Fruit fly (Drosophila melanogaster) whole organism, prepupa: Measurements from ENCODE around the gene CG8833.
A peak's percentile ranks its signal among the peaks of the same experiment; 100 is the strongest.

Experiments used
- Blimp-1 ChIP-seq: fragments of 200-800 bp; sonication (Bioruptor generic); optimal IDR thresholded peaks from 3 replicates; lab custom pipeline; 2017; ENCODE audit warnings: missing biosample characterization, missing genetic modification characterization, mild to moderate bottlenecking, moderate library complexity, missing genetic modification reagents
- CG10631 ChIP-seq: fragments of 200-800 bp; sonication (Bioruptor generic); optimal IDR thresholded peaks from 2 replicates; lab custom pipeline; 2016; ENCODE audit warnings: missing biosample characterization, missing genetic modification characterization
- CG11294 ChIP-seq: fragments of 200-800 bp; sonication (Bioruptor generic); IDR thresholded peaks from 2 replicates; pipeline ENCODE4 v1.3.6; 2022; ENCODE audit warnings: missing biosample characterization, missing genetic modification characterization
- CG11762 ChIP-seq: fragments of 200-800 bp; sonication (Bioruptor generic); optimal IDR thresholded peaks from 3 replicates; lab custom pipeline; 2016; ENCODE audit warnings: missing biosample characterization, missing genetic modification characterization; ENCODE audit not compliant: insufficient read depth
- CG11902 ChIP-seq: fragments of 200-800 bp; sonication (Bioruptor generic); optimal IDR thresholded peaks from 3 replicates; lab custom pipeline; 2016; ENCODE audit warnings: missing biosample characterization, missing genetic modification characterization
- CG15336 ChIP-seq: fragments of 200-800 bp; sonication (Bioruptor generic); IDR thresholded peaks from 2 replicates; pipeline ENCODE4 v1.3.6; 2022; ENCODE audit warnings: missing biosample characterization, missing genetic modification characterization
- CG1621 ChIP-seq: fragments of 200-800 bp; sonication (Bioruptor generic); optimal IDR thresholded peaks from 3 replicates; lab custom pipeline; 2018; ENCODE audit warnings: missing biosample characterization, mild to moderate bottlenecking, missing genetic modification characterization
- CG3032 ChIP-seq: fragments of 200-800 bp; optimal IDR thresholded peaks from 2 replicates; lab custom pipeline; 2019; ENCODE audit warnings: missing biosample characterization, mild to moderate bottlenecking, missing genetic modification characterization, moderate library complexity
- CG32006 ChIP-seq: fragments of 200-800 bp; sonication (Bioruptor generic); optimal IDR thresholded peaks from 3 replicates; lab custom pipeline; 2017; ENCODE audit warnings: missing biosample characterization, mild to moderate bottlenecking, missing genetic modification characterization
- CG3919 ChIP-seq: fragments of 200-800 bp; sonication (Bioruptor generic); optimal IDR thresholded peaks from 3 replicates; lab custom pipeline; 2016; ENCODE audit warnings: missing biosample characterization, missing genetic modification characterization
- CG4318 ChIP-seq: fragments of 200-800 bp; sonication (Bioruptor generic); optimal IDR thresholded peaks from 3 replicates; lab custom pipeline; 2017; ENCODE audit warnings: missing biosample characterization, mild to moderate bottlenecking, missing genetic modification characterization
- CG6163 ChIP-seq: fragments of 200-800 bp; sonication (Bioruptor generic); IDR thresholded peaks from 3 replicates; pipeline ENCODE4 v1.3.6; 2022; ENCODE audit warnings: missing biosample characterization, missing genetic modification characterization
- CG6276 ChIP-seq: fragments of 200-800 bp; sonication (Bioruptor generic); optimal IDR thresholded peaks from 2 replicates; lab custom pipeline; 2017; ENCODE audit warnings: missing biosample characterization, mild to moderate bottlenecking, missing genetic modification characterization
- CG6792 ChIP-seq: fragments of 200-800 bp; sonication (Bioruptor generic); optimal IDR thresholded peaks from 3 replicates; lab custom pipeline; 2016; ENCODE audit warnings: missing biosample characterization, missing genetic modification characterization
- CG8119 ChIP-seq: fragments of 200-800 bp; sonication (Bioruptor generic); IDR thresholded peaks from 3 replicates; pipeline ENCODE4 v1.3.6; 2022; ENCODE audit warnings: missing biosample characterization, missing genetic modification characterization
- CG8632 ChIP-seq: fragments of 200-800 bp; sonication (Bioruptor generic); optimal IDR thresholded peaks from 3 replicates; lab custom pipeline; 2016; ENCODE audit warnings: missing biosample characterization, missing genetic modification characterization
- CG9139 ChIP-seq: fragments of 200-800 bp; sonication (Bioruptor generic); optimal IDR thresholded peaks from 3 replicates; lab custom pipeline; 2017; ENCODE audit warnings: missing biosample characterization, mild to moderate bottlenecking, missing genetic modification characterization
- Eip75B ChIP-seq: fragments of 200-800 bp; sonication (Bioruptor generic); optimal IDR thresholded peaks from 3 replicates; lab custom pipeline; 2016; ENCODE audit warnings: missing biosample characterization, missing genetic modification characterization
- Eip78C ChIP-seq: fragments of 200-800 bp; sonication (Bioruptor generic); peaks from one replicate; lab custom pipeline; 2016; ENCODE audit warnings: missing biosample characterization, missing genetic modification characterization
- Eip93F ChIP-seq: fragments of 200-800 bp; sonication (Bioruptor generic); optimal IDR thresholded peaks from 2 replicates; lab custom pipeline; 2016; ENCODE audit warnings: missing biosample characterization, mild to moderate bottlenecking, missing genetic modification characterization
- Ets21C ChIP-seq: fragments of 200-800 bp; sonication (Bioruptor generic); optimal IDR thresholded peaks from 3 replicates; lab custom pipeline; 2016; ENCODE audit warnings: missing biosample characterization, missing genetic modification characterization
- Ets96B ChIP-seq: fragments of 200-800 bp; optimal IDR thresholded peaks from 2 replicates; lab custom pipeline; 2019; ENCODE audit warnings: missing biosample characterization, mild to moderate bottlenecking, missing genetic modification characterization, moderate library complexity
- Gug ChIP-seq: fragments of 200-800 bp; sonication (Bioruptor generic); IDR thresholded peaks from 2 replicates; pipeline ENCODE4 v1.3.6; 2022; ENCODE audit warnings: missing biosample characterization, missing genetic modification characterization
- Hr38 ChIP-seq: sonication (Bioruptor generic); optimal IDR thresholded peaks from 2 replicates; lab custom pipeline; 2016; ENCODE audit warnings: missing biosample characterization, missing genetic modification characterization
- Hr39 ChIP-seq: fragments of 200-800 bp; sonication (Bioruptor generic); optimal IDR thresholded peaks from 2 replicates; lab custom pipeline; 2016; ENCODE audit warnings: missing biosample characterization, missing genetic modification characterization
- Hr4 ChIP-seq: fragments of 200-800 bp; sonication (Bioruptor generic); optimal IDR thresholded peaks from 3 replicates; lab custom pipeline; 2016; ENCODE audit warnings: missing biosample characterization, missing genetic modification characterization
- Lpt ChIP-seq: fragments of 200-800 bp; sonication (Bioruptor generic); optimal IDR thresholded peaks from 3 replicates; lab custom pipeline; 2016; ENCODE audit warnings: missing biosample characterization, missing genetic modification characterization
- Met ChIP-seq: fragments of 200-800 bp; sonication (Bioruptor generic); optimal IDR thresholded peaks from 3 replicates; lab custom pipeline; 2016; ENCODE audit warnings: missing biosample characterization, missing genetic modification characterization
- Sox102F ChIP-seq: fragments of 200-800 bp; sonication (Bioruptor generic); optimal IDR thresholded peaks from 2 replicates; lab custom pipeline; 2016; ENCODE audit warnings: missing biosample characterization, mild to moderate bottlenecking, missing genetic modification characterization
- Sox14 ChIP-seq: fragments of 200-800 bp; sonication (Bioruptor generic); optimal IDR thresholded peaks from 3 replicates; lab custom pipeline; 2016; ENCODE audit warnings: missing biosample characterization, missing genetic modification characterization
- acj6 ChIP-seq: fragments of 200-800 bp; sonication (Bioruptor generic); optimal IDR thresholded peaks from 3 replicates; lab custom pipeline; 2016; ENCODE audit warnings: missing biosample characterization, missing genetic modification characterization
- cyc ChIP-seq: fragments of 200-800 bp; sonication (Bioruptor generic); optimal IDR thresholded peaks from 3 replicates; lab custom pipeline; 2016; ENCODE audit warnings: missing biosample characterization, missing genetic modification characterization
- dac ChIP-seq: fragments of 200-800 bp; sonication (Bioruptor generic); optimal IDR thresholded peaks from 2 replicates; lab custom pipeline; 2017; ENCODE audit warnings: missing biosample characterization, mild to moderate bottlenecking, missing genetic modification characterization
- dsx ChIP-seq: fragments of 200-800 bp; optimal IDR thresholded peaks from 3 replicates; lab custom pipeline; 2019; ENCODE audit warnings: missing biosample characterization, mild to moderate bottlenecking, missing genetic modification characterization, moderate library complexity; ENCODE audit not compliant: poor library complexity, severe bottlenecking
- eg ChIP-seq: fragments of 200-800 bp; sonication (Bioruptor generic); IDR thresholded peaks from 3 replicates; pipeline ENCODE4 v1.3.6; 2022; ENCODE audit warnings: missing biosample characterization, missing genetic modification characterization
- esn ChIP-seq: fragments of 200-800 bp; sonication (Bioruptor generic); optimal IDR thresholded peaks from 2 replicates; lab custom pipeline; 2016; ENCODE audit warnings: missing biosample characterization, mild to moderate bottlenecking, missing genetic modification characterization, moderate library complexity
- fd59A ChIP-seq: fragments of 200-800 bp; sonication (Bioruptor generic); optimal IDR thresholded peaks from 2 replicates; lab custom pipeline; 2017; ENCODE audit warnings: missing biosample characterization, mild to moderate bottlenecking, missing genetic modification characterization, missing genetic modification reagents
- fd85E ChIP-seq: fragments of 200-800 bp; sonication (Bioruptor generic); optimal IDR thresholded peaks from 3 replicates; lab custom pipeline; 2016; ENCODE audit warnings: missing biosample characterization, missing genetic modification characterization
- fkh ChIP-seq: fragments of 200-800 bp; sonication (Bioruptor generic); optimal IDR thresholded peaks from 3 replicates; lab custom pipeline; 2017; ENCODE audit warnings: missing biosample characterization, mild to moderate bottlenecking, missing genetic modification characterization, moderate library complexity
- lz ChIP-seq: fragments of 200-800 bp; sonication (Bioruptor generic); optimal IDR thresholded peaks from 3 replicates; lab custom pipeline; 2016; ENCODE audit warnings: missing biosample characterization, missing genetic modification characterization
- salr ChIP-seq, 2 experiments: fragments of 200-800 bp; sonication (Bioruptor generic); optimal IDR thresholded peaks; 3 replicates each; lab custom pipeline; 2016 to 2018; ENCODE audit warnings: missing biosample characterization in 2 of 2, missing genetic modification characterization in 2 of 2, mild to moderate bottlenecking in 1 of 2
- spab ChIP-seq: fragments of 200-800 bp; sonication (Bioruptor generic); optimal IDR thresholded peaks from 2 replicates; lab custom pipeline; 2017; ENCODE audit warnings: missing biosample characterization, mild to moderate bottlenecking, missing genetic modification characterization, missing genetic modification reagents
- svp ChIP-seq: fragments of 200-800 bp; sonication (Bioruptor generic); peaks from one replicate; lab custom pipeline; 2016; ENCODE audit warnings: missing biosample characterization, missing genetic modification characterization
- topi ChIP-seq: fragments of 200-800 bp; sonication (Bioruptor generic); optimal IDR thresholded peaks from 3 replicates; lab custom pipeline; 2016; ENCODE audit warnings: missing biosample characterization, missing genetic modification characterization
- vri ChIP-seq: fragments of 200-800 bp; sonication (Bioruptor generic); optimal IDR thresholded peaks from 3 replicates; lab custom pipeline; 2016; ENCODE audit warnings: missing biosample characterization, mild to moderate bottlenecking, missing genetic modification characterization

The CG8833 gene

DNA sequence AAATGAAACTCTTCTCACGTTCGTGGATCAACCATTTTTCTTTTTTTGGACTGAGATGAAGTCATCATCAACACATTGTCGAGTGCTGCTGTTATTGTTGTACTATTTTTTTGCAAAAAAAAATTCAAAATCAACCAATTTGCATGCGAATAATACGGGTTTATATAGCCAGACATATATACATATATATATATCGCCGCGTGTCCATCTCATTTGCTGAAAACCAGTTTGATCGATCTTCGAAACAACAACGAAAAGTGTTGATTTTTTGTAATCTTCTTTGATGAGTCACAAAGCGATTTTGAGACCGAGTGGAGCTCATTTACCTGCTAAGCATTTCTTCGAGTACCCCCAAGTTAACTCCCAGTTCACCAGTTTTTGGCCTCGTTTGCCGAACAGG is 17.2 kb upstream of the CG8833 start:
- TF ChIP-seq CG9139 (no peak), CG3919 (GFP tag; lab: Kevin White, UChicago) (no peak), Ets21C (no peak), CG11902 (GFP tag; lab: Kevin White, UChicago) (no peak), Blimp-1 (no peak), Eip78C (GFP tag; lab: Kevin White, UChicago) (peak; percentile 7), CG10631 (GFP tag; lab: Kevin White, UChicago) (no peak), dac (no peak), CG6276 (GFP tag; lab: Kevin White, UChicago) (no peak)
- TF ChIP-seq, all 60 proteins: peak for 1

dm6 chr3L:13939151-13939499 is 10.3 kb upstream of the CG8833 start, which contains the start of gene CG32137:
Gene CG32137, plus strand, starts transcription at chr3L:13939250.
- TF ChIP-seq Eip78C (GFP tag; lab: Kevin White, UChicago) (no peak), CG10631 (GFP tag; lab: Kevin White, UChicago) (no peak), Ets96B (tag; lab: Kevin White, UChicago) (no peak), Blimp-1 (no peak), CG11762 (GFP tag; lab: Kevin White, UChicago) (no peak), CG9139 (no peak), Met (GFP tag; lab: Kevin White, UChicago) (no peak), Hr38 (GFP tag; lab: Kevin White, UChicago) (no peak), CG8632 (GFP tag; lab: Kevin White, UChicago) (no peak), dsx (GFP tag; lab: Kevin White, UChicago) (no peak), Hr4 (GFP tag; lab: Kevin White, UChicago) (no peak), vri (GFP tag; lab: Kevin White, UChicago) (no peak), CG11294 (GFP tag; lab: Robert Waterston, UW) (no peak), CG11902 (GFP tag; lab: Kevin White, UChicago) (no peak), CG4318 (GFP tag; lab: Kevin White, UChicago) (no peak), lz (GFP tag; lab: Kevin White, UChicago) (no peak), spab (no peak), Hr39 (GFP tag; lab: Kevin White, UChicago) (no peak), CG6792 (GFP tag; lab: Kevin White, UChicago) (no peak), cyc (GFP tag; lab: Kevin White, UChicago) (no peak)

- TF ChIP-seq CG3919 (GFP tag; lab: Kevin White, UChicago) (peak; percentile 96), esn (GFP tag; lab: Kevin White, UChicago) (peak; percentile 98), acj6 (GFP tag; lab: Kevin White, UChicago) (peak; percentile 96), cyc (GFP tag; lab: Kevin White, UChicago) (peak; percentile 96), Sox102F (GFP tag; lab: Kevin White, UChicago) (peak; percentile 94), svp (GFP tag; lab: Kevin White, UChicago) (peak; percentile 98), Sox14 (GFP tag; lab: Kevin White, UChicago) (peak; percentile 97), fkh (GFP tag; lab: Kevin White, UChicago) (peak; percentile 57), CG1621 (tag; lab: Kevin White, UChicago) (peak; percentile 71), fd85E (GFP tag; lab: Kevin White, UChicago) (peak; percentile 61), CG15336 (GFP tag; lab: Robert Waterston, UW) (peak; percentile 88), CG3032 (tag; lab: Kevin White, UChicago) (peak; percentile 94), Hr4 (GFP tag; lab: Kevin White, UChicago) (peak; percentile 96), Blimp-1 (peak; percentile 85), Lpt (GFP tag; lab: Kevin White, UChicago) (peak; percentile 93), CG32006 (peak; percentile 98), Hr38 (GFP tag; lab: Kevin White, UChicago) (peak; percentile 28), salr (GFP tag; optimal IDR thresholded peaks at IDR 0.05; lab: Kevin White, UChicago) (peak; percentile 70 to 98), CG6163 (peak; percentile 78), CG11294 (GFP tag; lab: Robert Waterston, UW) (peak; percentile 70; the same call in 1 of the 2 replicates), spab (peak; percentile 97), Ets96B (tag; lab: Kevin White, UChicago) (peak; percentile 91), CG8119 (GFP tag; lab: Robert Waterston, UW) (peak; percentile 91), topi (peak; percentile 96), Eip75B (peak; percentile 95), eg (GFP tag; lab: Robert Waterston, UW) (peak; percentile 77), Eip93F (GFP tag; lab: Kevin White, UChicago) (peak; percentile 76), dsx (GFP tag; lab: Kevin White, UChicago) (peak; percentile 84), CG4318 (GFP tag; lab: Kevin White, UChicago) (peak; percentile 94), Gug (peak; percentile 82), CG11762 (GFP tag; lab: Kevin White, UChicago) (peak; percentile 93), fd59A (GFP tag; lab: Kevin White, UChicago) (peak; percentile 97)
Observed at dm6 chr3L:13938470-13939150, 9.8 kb upstream of the CG8833 start.
